Fruit fly (Drosophila melanogaster) whole organism, wandering third instar larva: Measurements from ENCODE around the gene Nep6.

Source experiments
- Abd-B ChIP-seq: fragments of >200 bp; optimal IDR thresholded peaks from 2 replicates; lab custom pipeline; 2017; ENCODE audit warnings: missing biosample characterization, missing genetic modification characterization
- CG32264 ChIP-seq: fragments of 200-800 bp; sonication (Bioruptor generic); optimal IDR thresholded peaks from 2 replicates; lab custom pipeline; 2016; ENCODE audit warnings: missing biosample characterization, missing genetic modification characterization
- CG9705 ChIP-seq: fragments of 200-800 bp; sonication (Bioruptor generic); optimal IDR thresholded peaks from 2 replicates; lab custom pipeline; 2018; ENCODE audit warnings: missing biosample characterization, mild to moderate bottlenecking, missing genetic modification characterization
- CrebA ChIP-seq: fragments of 200-800 bp; sonication (Bioruptor generic); optimal IDR thresholded peaks from 2 replicates; lab custom pipeline; 2016; ENCODE audit warnings: missing biosample characterization, mild to moderate bottlenecking, missing genetic modification characterization, borderline replicate concordance
- Dfd ChIP-seq: fragments of >200 bp; optimal IDR thresholded peaks from 2 replicates; lab custom pipeline; 2017; ENCODE audit warnings: missing biosample characterization, missing genetic modification characterization
- Dif ChIP-seq: fragments of 200-275, 200-300 bp; sonication (Bioruptor generic); optimal IDR thresholded peaks from 2 replicates; lab custom pipeline; 2018; ENCODE audit warnings: missing biosample characterization, missing genetic modification characterization; ENCODE audit not compliant: partially characterized antibody
- GATAd ChIP-seq: sonication (Bioruptor generic); optimal IDR thresholded peaks from 2 replicates; lab custom pipeline; 2016; ENCODE audit warnings: missing biosample characterization, missing genetic modification characterization
- HLH106 ChIP-seq: fragments of 200-800 bp; optimal IDR thresholded peaks from 3 replicates; lab custom pipeline; 2019; ENCODE audit warnings: missing biosample characterization, mild to moderate bottlenecking, missing genetic modification characterization, moderate library complexity
- Hnf4 ChIP-seq: fragments of 200-800 bp; sonication (Bioruptor generic); optimal IDR thresholded peaks from 2 replicates; lab custom pipeline; 2016; ENCODE audit warnings: missing biosample characterization, mild to moderate bottlenecking, missing genetic modification characterization
- Hr78 ChIP-seq: fragments of >200 bp; optimal IDR thresholded peaks from 2 replicates; lab custom pipeline; 2017; ENCODE audit warnings: missing biosample characterization, missing genetic modification characterization
- Hr83 ChIP-seq: fragments of 200-300 bp; sonication (Bioruptor generic); optimal IDR thresholded peaks from 2 replicates; lab custom pipeline; 2016; ENCODE audit warnings: missing biosample characterization, mild to moderate bottlenecking, missing genetic modification characterization, moderate library complexity; ENCODE audit not compliant: poor library complexity, severe bottlenecking
- Jra ChIP-seq: sonication (Bioruptor generic); optimal IDR thresholded peaks from 2 replicates; lab custom pipeline; 2016; ENCODE audit warnings: missing biosample characterization, missing genetic modification characterization
- Mio ChIP-seq: sonication (Bioruptor generic); optimal IDR thresholded peaks from 2 replicates; lab custom pipeline; 2016; ENCODE audit warnings: missing biosample characterization, missing genetic modification characterization
- N ChIP-seq: fragments of >200 bp; optimal IDR thresholded peaks from 2 replicates; lab custom pipeline; 2018; ENCODE audit warnings: missing biosample characterization, missing external identifiers, missing genetic modification characterization
- OdsH ChIP-seq: fragments of 200-800 bp; sonication (Bioruptor generic); optimal IDR thresholded peaks from 2 replicates; lab custom pipeline; 2016; ENCODE audit warnings: missing biosample characterization, mild to moderate bottlenecking, missing genetic modification characterization
- Rel ChIP-seq, 2 experiments: fragments of 200-800 bp; sonication (Bioruptor generic) in 1 of 2; optimal IDR thresholded peaks; 2 replicates in 1 of 2; 3 replicates in 1 of 2; lab custom pipeline; 2016 to 2019; ENCODE audit warnings: mild to moderate bottlenecking in 2 of 2, missing biosample characterization in 2 of 2, missing genetic modification characterization in 2 of 2, moderate library complexity in 1 of 2
- Sp1 ChIP-seq: fragments of 200-800 bp; sonication (Bioruptor generic); optimal IDR thresholded peaks from 3 replicates; lab custom pipeline; 2019; ENCODE audit warnings: missing biosample characterization, mild to moderate bottlenecking, missing genetic modification characterization, moderate library complexity
- Vsx2 ChIP-seq: fragments of 200-300, 225-300 bp; sonication (Bioruptor generic); optimal IDR thresholded peaks from 2 replicates; lab custom pipeline; 2018; ENCODE audit warnings: missing biosample characterization, missing genetic modification characterization; ENCODE audit not compliant: partially characterized antibody
- br ChIP-seq: fragments of 200-800 bp; sonication (Bioruptor generic); optimal IDR thresholded peaks from 2 replicates; lab custom pipeline; 2016; ENCODE audit warnings: missing biosample characterization, missing genetic modification characterization
- brk ChIP-seq: fragments of 200-800 bp; sonication (Bioruptor generic); optimal IDR thresholded peaks from 2 replicates; lab custom pipeline; 2016; ENCODE audit warnings: missing biosample characterization, mild to moderate bottlenecking, missing genetic modification characterization
- dl ChIP-seq, 2 experiments: fragments of 175-275, 200-275 bp in 1 of 2; fragments of 200-275 bp in 1 of 2; sonication (Bioruptor generic); optimal IDR thresholded peaks; lab custom pipeline; 2018; ENCODE audit warnings: mild to moderate bottlenecking in 2 of 2, missing biosample characterization in 2 of 2, missing genetic modification characterization in 2 of 2, moderate library complexity in 2 of 2; ENCODE audit not compliant: partially characterized antibody in 2 of 2, insufficient read depth in 1 of 2
- dmrt93B ChIP-seq: fragments of 200-800 bp; sonication (Bioruptor generic); optimal IDR thresholded peaks from 2 replicates; lab custom pipeline; 2018; ENCODE audit warnings: missing biosample characterization, mild to moderate bottlenecking, missing genetic modification characterization
- dsf ChIP-seq: sonication (Bioruptor generic); optimal IDR thresholded peaks from 2 replicates; lab custom pipeline; 2016; ENCODE audit warnings: missing biosample characterization, missing genetic modification characterization, borderline replicate concordance
- ey ChIP-seq: fragments of 200-800 bp; sonication (Bioruptor generic); optimal IDR thresholded peaks from 2 replicates; lab custom pipeline; 2016; ENCODE audit warnings: missing biosample characterization, missing genetic modification characterization
- foxo ChIP-seq, 2 experiments: fragments of 200-800 bp; sonication (Bioruptor generic); optimal IDR thresholded peaks; 2 replicates in 1 of 2; 3 replicates in 1 of 2; lab custom pipeline; 2016 to 2017; ENCODE audit warnings: missing biosample characterization in 2 of 2, missing genetic modification characterization in 2 of 2
- fru ChIP-seq: fragments of 200-800 bp; sonication (Bioruptor generic); optimal IDR thresholded peaks from 3 replicates; lab custom pipeline; 2016; ENCODE audit warnings: missing biosample characterization, mild to moderate bottlenecking, missing genetic modification characterization
- h ChIP-seq: fragments of 200-800 bp; sonication (Bioruptor generic); optimal IDR thresholded peaks from 3 replicates; lab custom pipeline; 2016; ENCODE audit warnings: missing biosample characterization, mild to moderate bottlenecking, missing genetic modification characterization
- jim ChIP-seq: fragments of 175-275, 200-325 bp; sonication (Bioruptor generic); optimal IDR thresholded peaks from 2 replicates; lab custom pipeline; 2016; ENCODE audit warnings: missing biosample characterization, mild to moderate bottlenecking, missing genetic modification characterization
- lola ChIP-seq: fragments of >200 bp; optimal IDR thresholded peaks from 2 replicates; lab custom pipeline; 2017; ENCODE audit warnings: missing biosample characterization, missing genetic modification characterization
- pan ChIP-seq: fragments of >200 bp; optimal IDR thresholded peaks from 2 replicates; lab custom pipeline; 2017
- psq ChIP-seq: fragments of 200-800 bp; sonication (Bioruptor generic); optimal IDR thresholded peaks from 3 replicates; lab custom pipeline; 2017; ENCODE audit warnings: missing biosample characterization, mild to moderate bottlenecking, missing genetic modification characterization, moderate library complexity
- rgr ChIP-seq: fragments of 200-800 bp; sonication (Bioruptor generic); optimal IDR thresholded peaks from 3 replicates; lab custom pipeline; 2016; ENCODE audit warnings: missing biosample characterization, mild to moderate bottlenecking, missing genetic modification characterization
- sage ChIP-seq: fragments of 200-800 bp; sonication (Bioruptor generic); optimal IDR thresholded peaks from 2 replicates; lab custom pipeline; 2016; ENCODE audit warnings: missing biosample characterization, mild to moderate bottlenecking, missing genetic modification characterization
- sv ChIP-seq: fragments of 200-800 bp; sonication (Bioruptor generic); optimal IDR thresholded peaks from 3 replicates; lab custom pipeline; 2016; ENCODE audit warnings: missing biosample characterization, missing genetic modification characterization
- tai ChIP-seq: sonication (Bioruptor generic); optimal IDR thresholded peaks from 2 replicates; lab custom pipeline; 2016; ENCODE audit warnings: missing biosample characterization, missing genetic modification characterization
- usp ChIP-seq: fragments of >200 bp; optimal IDR thresholded peaks from 2 replicates; lab custom pipeline; 2017; ENCODE audit warnings: missing biosample characterization, missing genetic modification characterization
- woc ChIP-seq: sonication (Bioruptor generic); optimal IDR thresholded peaks from 2 replicates; lab custom pipeline; 2016; ENCODE audit warnings: missing biosample characterization, mild to moderate bottlenecking, missing genetic modification characterization

The Nep6 gene

DNA sequence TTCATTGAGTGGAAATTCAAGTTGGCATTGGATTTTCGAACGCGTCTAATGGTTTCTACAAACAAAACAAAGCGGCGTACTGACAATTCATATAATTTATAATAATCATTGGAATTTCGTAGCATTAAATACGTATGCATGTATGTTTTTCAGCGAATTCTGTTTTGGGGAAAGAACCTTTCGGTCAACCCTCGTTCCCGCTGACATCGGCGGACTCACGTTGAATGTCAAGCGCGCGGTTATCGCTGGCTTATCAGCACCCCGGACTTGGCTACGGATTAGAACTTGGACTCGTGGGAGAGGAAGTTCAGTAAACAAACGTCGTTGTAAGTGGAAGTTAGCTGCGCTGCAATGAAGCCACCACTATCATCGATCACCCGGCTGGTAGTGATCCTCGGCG lies at the start of gene Nep6:
Nep6 (plus strand) TSS at position 305 of the 400 bp plus-strand sequence.
- no peak for TF ChIP-seq Rel (GFP tag; optimal IDR thresholded peaks at IDR 0.05; lab: Kevin White, UChicago)
- TF ChIP-seq Rel (tag; optimal IDR thresholded peaks at IDR 0.05; lab: Kevin White, UChicago) = peak; percentile 58
- TF ChIP-seq Jra (GFP tag; lab: Kevin White, UChicago) = no peak

- TF ChIP-seq Vsx2 (GFP tag; lab: Kevin White, UChicago) (peak; percentile 40), CG32264 (GFP tag; lab: Kevin White, UChicago) (no peak), Jra (GFP tag; lab: Kevin White, UChicago) (no peak), pan (no peak), Hr83 (GFP tag; lab: Kevin White, UChicago) (peak; percentile 60), dl (GFP tag; optimal IDR thresholded peaks at IDR 0.05; lab: Kevin White, UChicago; ENCODE audit: insufficient read depth in 1 of 2, partially characterized antibody in 2 of 2) (peak in 1 of 2 experiments; percentile 36), GATAd (GFP tag; lab: Kevin White, UChicago) (no peak), Dif (peak; percentile 30)
These were observed 49.7 kb upstream of the Nep6 start for dm6 chrX:12751786-12752187.

DNA sequence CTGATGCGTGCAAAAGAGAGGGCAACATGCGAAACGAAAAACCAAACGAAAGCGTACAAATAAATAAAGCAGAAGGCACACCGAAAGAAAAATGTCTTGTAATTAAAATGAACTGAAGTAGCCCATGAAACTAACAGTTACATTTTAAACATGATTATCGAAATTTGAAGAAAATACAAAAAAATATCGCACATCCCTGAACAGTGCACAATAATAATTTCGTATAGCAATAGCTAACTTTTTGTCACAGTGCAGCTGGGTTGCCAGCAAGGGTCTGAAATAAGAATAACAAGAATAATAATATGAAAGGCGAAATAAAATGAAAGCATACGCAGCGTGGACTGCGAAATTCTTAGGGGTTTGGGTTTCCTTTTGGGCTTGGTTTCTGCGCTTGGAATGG lies 49.3 kb upstream of the Nep6 start:
- TF ChIP-seq jim (GFP tag; lab: Kevin White, UChicago) (peak; percentile 69), fru (GFP tag; lab: Kevin White, UChicago) (peak; percentile 99), sv (GFP tag; lab: Kevin White, UChicago) (peak; percentile 98), br (peak; percentile 100), GATAd (GFP tag; lab: Kevin White, UChicago) (peak; percentile 95), foxo (GFP tag; optimal IDR thresholded peaks at IDR 0.05; lab: Kevin White, UChicago) (peak; percentile 99 to 100), usp (GFP tag; lab: Kevin White, UChicago) (no peak), Jra (GFP tag; lab: Kevin White, UChicago) (peak; percentile 99), psq (peak; percentile 100), Rel (GFP tag; optimal IDR thresholded peaks at IDR 0.05; lab: Kevin White, UChicago) (peak; percentile 99), Rel (tag; optimal IDR thresholded peaks at IDR 0.05; lab: Kevin White, UChicago) (peak; percentile 92), CrebA (GFP tag; lab: Kevin White, UChicago) (peak; percentile 98), OdsH (GFP tag; lab: Kevin White, UChicago) (peak; percentile 100), Mio (GFP tag; lab: Kevin White, UChicago) (peak; percentile 96), N (GFP tag; lab: Kevin White, UChicago) (no peak), Sp1 (GFP tag; lab: Kevin White, UChicago) (peak; percentile 100), CG32264 (GFP tag; lab: Kevin White, UChicago) (peak; percentile 99), Abd-B (GFP tag; lab: Kevin White, UChicago) (no peak), Dfd (GFP tag; lab: Kevin White, UChicago) (peak; percentile 71), HLH106 (peak; percentile 100), Vsx2 (GFP tag; lab: Kevin White, UChicago) (no peak), dmrt93B (peak; percentile 99), ey (GFP tag; lab: Kevin White, UChicago) (peak; percentile 100), lola (GFP tag; lab: Kevin White, UChicago) (no peak), woc (GFP tag; lab: Kevin White, UChicago) (peak; percentile 99), dsf (GFP tag; lab: Kevin White, UChicago) (peak; percentile 97), Hr83 (GFP tag; lab: Kevin White, UChicago) (peak; percentile 89), sage (GFP tag; lab: Kevin White, UChicago) (peak; percentile 99), Hnf4 (GFP tag; lab: Kevin White, UChicago) (peak; percentile 99), CG9705 (GFP tag; lab: Kevin White, UChicago) (peak; percentile 98), Dif (no peak), brk (GFP tag; lab: Kevin White, UChicago) (peak; percentile 98), tai (GFP tag; lab: Kevin White, UChicago) (peak; percentile 99), Hr78 (GFP tag; lab: Kevin White, UChicago) (no peak), rgr (GFP tag; lab: Kevin White, UChicago) (peak; percentile 100), h (GFP tag; lab: Kevin White, UChicago) (peak; percentile 100), pan (no peak)
